Fruit fly (Drosophila melanogaster): ENCODE measurements around the gene nes.

Gene nes

dm6 chr3L:19260278-19260803, at the start of gene nes:
Gene nes, minus strand, starts transcription at chr3L:19260679.
- TF ChIP-seq Elba2 (GFP tag; optimal IDR thresholded peaks at IDR 0.05) (no peak), CG3847 (GFP tag; IDR thresholded peaks at IDR 0.05) (peak; percentile 26), hkb (optimal IDR thresholded peaks at IDR 0.05) (no peak), hkb (GFP tag; IDR thresholded peaks at IDR 0.05) (no peak), CG1647 (GFP tag; optimal IDR thresholded peaks at IDR 0.05) (no peak), vnd (GFP tag; IDR thresholded peaks at IDR 0.05; ENCODE audit: partially characterized antibody) (no peak), gcm (GFP tag; optimal IDR thresholded peaks at IDR 0.05) (no peak), unc-4 (GFP tag; IDR thresholded peaks at IDR 0.05; ENCODE audit: partially characterized antibody) (no peak), CG17186 (GFP tag; optimal IDR thresholded peaks at IDR 0.05) (no peak), CG10462 (GFP tag; optimal IDR thresholded peaks at IDR 0.05) (no peak), Deaf1 (tag; optimal IDR thresholded peaks at IDR 0.05) (no peak), zfh1 (GFP tag; IDR thresholded peaks at IDR 0.05) (no peak), fd64A (GFP tag; optimal IDR thresholded peaks at IDR 0.05) (no peak), CG7745 (tag; optimal IDR thresholded peaks at IDR 0.05) (no peak), CG9215 (GFP tag; IDR thresholded peaks at IDR 0.05) (no peak; the same call in 1 of the 2 replicates), CG6254 (GFP tag; optimal IDR thresholded peaks at IDR 0.05) (no peak), jumu (GFP tag; optimal IDR thresholded peaks at IDR 0.05) (no peak), Atf6 (GFP tag; IDR thresholded peaks at IDR 0.05) (peak; percentile 50; the same call in 1 of the 2 replicates), NC2α (GFP tag; optimal IDR thresholded peaks at IDR 0.05) (no peak), danr (GFP tag; IDR thresholded peaks at IDR 0.05) (no peak), CG11504 (tag; optimal IDR thresholded peaks at IDR 0.05) (no peak), z (GFP tag; IDR thresholded peaks at IDR 0.05) (no peak), CG11696 (GFP tag; IDR thresholded peaks at IDR 0.05) (no peak), Blimp-1 (GFP tag; optimal IDR thresholded peaks at IDR 0.05) (no peak), CG7963 (GFP tag; IDR thresholded peaks at IDR 0.05; ENCODE audit: partially characterized antibody) (no peak), Lpt (GFP tag; optimal IDR thresholded peaks at IDR 0.05) (no peak), crp (GFP tag; optimal IDR thresholded peaks at IDR 0.05) (no peak), Sox102F (GFP tag; optimal IDR thresholded peaks at IDR 0.05) (no peak), CG5245 (GFP tag; optimal IDR thresholded peaks at IDR 0.05) (no peak), tio (GFP tag; optimal IDR thresholded peaks at IDR 0.05) (no peak), CG12942 (GFP tag; optimal IDR thresholded peaks at IDR 0.05) (no peak), crc (GFP tag; optimal IDR thresholded peaks at IDR 0.05) (no peak), nom (GFP tag; optimal IDR thresholded peaks at IDR 0.05) (peak; percentile 3), trem (tag; optimal IDR thresholded peaks at IDR 0.05) (no peak), tx (GFP tag; optimal IDR thresholded peaks at IDR 0.05) (no peak), CG2889 (GFP tag; IDR thresholded peaks at IDR 0.05) (no peak), Myb (GFP tag; optimal IDR thresholded peaks at IDR 0.05) (no peak), CG4404 (GFP tag; IDR thresholded peaks at IDR 0.05) (no peak), luna (GFP tag; optimal IDR thresholded peaks at IDR 0.05) (no peak), CG14965 (GFP tag; optimal IDR thresholded peaks at IDR 0.05; ENCODE audit: borderline replicate concordance) (no peak), gem (tag; optimal IDR thresholded peaks at IDR 0.05) (peak; percentile 7), CG4617 (GFP tag; optimal IDR thresholded peaks at IDR 0.05; ENCODE audit: borderline replicate concordance) (peak; percentile 62), CG13287 (GFP tag; IDR thresholded peaks at IDR 0.05; ENCODE audit: partially characterized antibody) (peak; percentile 47; the same call in 1 of the 2 replicates), CG2129 (GFP tag; IDR thresholded peaks at IDR 0.05; ENCODE audit: partially characterized antibody) (no peak), zfh2 (GFP tag; optimal IDR thresholded peaks at IDR 0.05) (peak; percentile 28), CG1024 (GFP tag; IDR thresholded peaks at IDR 0.05) (no peak), org-1 (GFP tag; optimal IDR thresholded peaks at IDR 0.05) (no peak), CG8281 (tag; optimal IDR thresholded peaks at IDR 0.05) (no peak), aop (GFP tag; IDR thresholded peaks at IDR 0.05) (no peak), E2f1 (GFP tag; IDR thresholded peaks at IDR 0.05) (no peak), hbn (GFP tag; IDR thresholded peaks at IDR 0.05; ENCODE audit: partially characterized antibody) (no peak)

Data from whole organism, embryonic.